Fruit fly (Drosophila melanogaster) whole organism, adult: ENCODE data around the gene sxe2.

Experiments used
- CG11617 ChIP-seq: fragments of 200-800 bp; sonication (Bioruptor generic); optimal IDR thresholded peaks from 2 replicates; lab custom pipeline; 2017; ENCODE audit warnings: mild to moderate bottlenecking, missing biosample characterization, missing genetic modification reagents, missing genetic modification characterization
- CG12768 ChIP-seq: fragments of 200-800 bp; sonication (Bioruptor generic); optimal IDR thresholded peaks from 2 replicates; lab custom pipeline; 2017; ENCODE audit warnings: missing biosample characterization, missing genetic modification characterization, mild to moderate bottlenecking, moderate library complexity, missing genetic modification reagents
- CG1620 ChIP-seq: fragments of 200-800 bp; sonication (Bioruptor generic); optimal IDR thresholded peaks from 2 replicates; lab custom pipeline; 2016; ENCODE audit warnings: missing biosample characterization, missing genetic modification characterization
- CG33017 ChIP-seq: fragments of 200-800 bp; sonication (Bioruptor generic); optimal IDR thresholded peaks from 2 replicates; lab custom pipeline; 2018; ENCODE audit warnings: missing biosample characterization, mild to moderate bottlenecking, missing genetic modification characterization, moderate library complexity
- Hr96 ChIP-seq: fragments of 200-800 bp; sonication (Bioruptor generic); optimal IDR thresholded peaks from 2 replicates; lab custom pipeline; 2016; ENCODE audit warnings: missing biosample characterization, missing genetic modification characterization
- Mnt ChIP-seq: fragments of 200-800 bp; sonication (Bioruptor generic); optimal IDR thresholded peaks from 2 replicates; lab custom pipeline; 2016; ENCODE audit warnings: missing biosample characterization, mild to moderate bottlenecking, missing genetic modification characterization
- cic ChIP-seq: fragments of 200-800 bp; sonication (Bioruptor generic); optimal IDR thresholded peaks from 2 replicates; lab custom pipeline; 2017; ENCODE audit warnings: missing biosample characterization, mild to moderate bottlenecking, missing genetic modification characterization, moderate library complexity
- ovo ChIP-seq: fragments of 200-800 bp; sonication (Bioruptor generic); optimal IDR thresholded peaks from 2 replicates; lab custom pipeline; 2016; ENCODE audit warnings: missing biosample characterization, missing genetic modification characterization
- toe ChIP-seq: fragments of 200-800 bp; sonication (Bioruptor generic); optimal IDR thresholded peaks from 2 replicates; lab custom pipeline; 2016; ENCODE audit warnings: missing biosample characterization, missing genetic modification characterization

DNA sequence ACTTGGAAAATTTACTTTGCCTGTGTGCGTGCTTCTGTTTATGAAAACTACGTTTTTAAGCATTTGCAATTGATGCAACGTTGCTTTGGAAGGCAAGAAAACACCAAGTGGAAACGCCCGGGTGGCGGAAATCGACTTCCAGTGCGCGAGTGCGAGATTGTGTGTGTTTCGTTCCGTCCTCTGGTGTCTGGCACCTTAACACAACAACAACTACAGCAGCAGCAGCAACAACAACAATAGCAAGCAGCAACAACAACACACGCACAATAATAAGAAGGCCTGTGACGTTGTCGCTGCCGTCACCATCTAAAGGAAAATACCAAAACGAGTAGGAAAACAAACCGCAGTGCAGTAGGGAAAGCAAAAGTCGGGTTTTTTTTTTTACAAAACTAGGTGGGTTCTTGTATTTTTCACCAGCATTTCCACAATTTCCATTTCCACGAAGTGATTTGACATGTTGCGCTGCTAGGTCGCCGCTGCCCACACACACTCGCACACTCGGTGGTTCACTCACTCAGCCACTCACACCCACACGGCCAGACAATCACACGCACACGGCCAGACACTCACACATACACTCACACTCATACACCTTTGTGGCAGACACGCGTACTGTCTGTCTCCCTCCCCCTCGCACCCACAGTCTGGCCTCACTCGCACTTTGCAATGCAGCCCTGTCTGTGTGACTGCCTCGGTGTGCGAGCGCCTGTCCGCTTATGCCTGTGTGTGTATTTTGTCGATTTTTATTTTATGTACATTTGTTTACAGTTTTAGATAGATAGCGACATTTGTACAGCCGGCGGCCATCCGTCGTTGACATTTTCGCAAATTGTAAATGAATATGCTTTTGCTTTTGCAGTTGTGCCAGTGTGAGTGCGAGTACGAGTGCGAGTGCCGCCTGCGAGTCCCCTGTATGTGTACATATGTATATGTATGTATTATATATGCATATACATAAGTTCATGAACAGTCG is 15.9 kb downstream of the sxe2 start:
- peak; percentile 29 for TF ChIP-seq CG1620
- TF ChIP-seq Mnt = peak; percentile 96
- peak; percentile 79 for TF ChIP-seq ovo (GFP tag; lab: Kevin White, UChicago)
- TF ChIP-seq CG12768 = peak; percentile 76
- TF ChIP-seq cic (GFP tag; lab: Kevin White, UChicago) = peak; percentile 99
- TF ChIP-seq Hr96 (GFP tag; lab: Kevin White, UChicago) = peak; percentile 57
- TF ChIP-seq CG11617 (GFP tag; lab: Kevin White, UChicago) = peak; percentile 46
- no peak for TF ChIP-seq CG33017 (tag; lab: Kevin White, UChicago)
- peak; percentile 66 for TF ChIP-seq toe (GFP tag; lab: Kevin White, UChicago)
